Fruit fly (Drosophila melanogaster): Measurements from ENCODE around the gene Uch-L5.

Gene Uch-L5

dm6 chr3L:9455819-9456388 lies 20.9 kb downstream of the Uch-L5 start, which contains the start of the genes phol and CG3552:
Gene phol (minus strand): TSS chr3L:9456281.
Gene CG3552 (plus strand): TSS chr3L:9456318.
- TF ChIP-seq nom (GFP tag; optimal IDR thresholded peaks at IDR 0.05), result no peak
- TF ChIP-seq CG16813 (GFP tag; IDR thresholded peaks at IDR 0.05; ENCODE audit: partially characterized antibody), result peak; percentile 53; the same call in 2 of the 3 replicates
- peak; percentile 66 for TF ChIP-seq MBD-R2 (GFP tag; IDR thresholded peaks at IDR 0.05)
- peak; percentile 18 for TF ChIP-seq fu2 (GFP tag; optimal IDR thresholded peaks at IDR 0.05)
- no peak for TF ChIP-seq lola (GFP tag; optimal IDR thresholded peaks at IDR 0.05)
- no peak for TF ChIP-seq CG1024 (GFP tag; IDR thresholded peaks at IDR 0.05)
- TF ChIP-seq dpn (GFP tag; optimal IDR thresholded peaks at IDR 0.05), result peak in 1 of 2 experiments; percentile 8
- no peak for TF ChIP-seq CG14050 (GFP tag; IDR thresholded peaks at IDR 0.05)
- TF ChIP-seq Bgb (GFP tag; IDR thresholded peaks at IDR 0.05; ENCODE audit: partially characterized antibody), result peak; percentile 30; the same call in 1 of the 2 replicates
- TF ChIP-seq emc (GFP tag; optimal IDR thresholded peaks at IDR 0.05), result no peak
- TF ChIP-seq Lhr (GFP tag; optimal IDR thresholded peaks at IDR 0.05), result no peak
- peak; percentile 2 for TF ChIP-seq CG2678 (tag; optimal IDR thresholded peaks at IDR 0.05)
- TF ChIP-seq CG10654 (GFP tag; optimal IDR thresholded peaks at IDR 0.05), result no peak
- TF ChIP-seq CG17802 (tag; optimal IDR thresholded peaks at IDR 0.05), result no peak
- TF ChIP-seq Sry-δ (GFP tag; optimal IDR thresholded peaks at IDR 0.05), result peak; percentile 62
- TF ChIP-seq Hand (GFP tag; optimal IDR thresholded peaks at IDR 0.05), result peak; percentile 6
- no peak for TF ChIP-seq pb (GFP tag; optimal IDR thresholded peaks at IDR 0.05)
- TF ChIP-seq Sry-β (GFP tag; optimal IDR thresholded peaks at IDR 0.05), result peak; percentile 42
- TF ChIP-seq Scr (GFP tag; IDR thresholded peaks at IDR 0.05; ENCODE audit: partially characterized antibody), result peak; percentile 57
- no peak for TF ChIP-seq toy (GFP tag; IDR thresholded peaks at IDR 0.05)
- no peak for TF ChIP-seq twi (tag; optimal IDR thresholded peaks at IDR 0.05)
- no peak for TF ChIP-seq br (optimal IDR thresholded peaks at IDR 0.05)
- peak; percentile 5 for TF ChIP-seq CG34376 (GFP tag; optimal IDR thresholded peaks at IDR 0.05)
- TF ChIP-seq dan (GFP tag; IDR thresholded peaks at IDR 0.05), result no peak
- no peak for TF ChIP-seq CrebB (tag; optimal IDR thresholded peaks at IDR 0.05)
- TF ChIP-seq CG16779 (GFP tag; IDR thresholded peaks at IDR 0.05), result no peak
- peak; percentile 10 for TF ChIP-seq CG13424 (tag; optimal IDR thresholded peaks at IDR 0.05)
- no peak for TF ChIP-seq CG31441 (GFP tag; IDR thresholded peaks at IDR 0.05)
- TF ChIP-seq CG17186 (GFP tag; optimal IDR thresholded peaks at IDR 0.05), result peak; percentile 97
- peak; percentile 24 for TF ChIP-seq lilli (GFP tag; optimal IDR thresholded peaks at IDR 0.05)
- 0 out of 3 replicates have a peak, but pooled peaks have one; percentile 37 for TF ChIP-seq knrl (GFP tag; IDR thresholded peaks at IDR 0.05; ENCODE audit: partially characterized antibody)
- TF ChIP-seq shn (GFP tag; optimal IDR thresholded peaks at IDR 0.05), result peak; percentile 21
- no peak for TF ChIP-seq esg (GFP tag; conservative IDR thresholded peaks at IDR 0.05)
- TF ChIP-seq CG8478 (optimal IDR thresholded peaks at IDR 0.05), result peak; percentile 9
- no peak for TF ChIP-seq ssp (GFP tag; IDR thresholded peaks at IDR 0.05)
- TF ChIP-seq CG6791 (GFP tag; IDR thresholded peaks at IDR 0.05; ENCODE audit: partially characterized antibody), result peak; percentile 27; the same call in 2 of the 3 replicates
- TF ChIP-seq CG17361 (GFP tag; IDR thresholded peaks at IDR 0.05), result 0 out of 3 replicates have a peak, but pooled peaks have one; percentile 42
- no peak for TF ChIP-seq Atf6 (GFP tag; IDR thresholded peaks at IDR 0.05)
- peak; percentile 33 for TF ChIP-seq CG9727 (GFP tag; optimal IDR thresholded peaks at IDR 0.05)
- TF ChIP-seq nmo (GFP tag; optimal IDR thresholded peaks at IDR 0.05), result peak; percentile 30
- TF ChIP-seq yki (optimal IDR thresholded peaks at IDR 0.05), result no peak
- TF ChIP-seq CG3995 (GFP tag; optimal IDR thresholded peaks at IDR 0.05), result no peak
- TF ChIP-seq Stat92E (GFP tag; optimal IDR thresholded peaks at IDR 0.05), result no peak
- TF ChIP-seq CG17328 (GFP tag; IDR thresholded peaks at IDR 0.05), result no peak
- TF ChIP-seq B-H2 (GFP tag; optimal IDR thresholded peaks at IDR 0.05), result peak; percentile 28
- TF ChIP-seq CG10209 (GFP tag; optimal IDR thresholded peaks at IDR 0.05), result no peak
- TF ChIP-seq org-1 (GFP tag; optimal IDR thresholded peaks at IDR 0.05), result no peak
- TF ChIP-seq Dll (GFP tag; IDR thresholded peaks at IDR 0.05; ENCODE audit: partially characterized antibody), result peak; percentile 52; the same call in 1 of the 4 replicates
- TF ChIP-seq CG34422 (GFP tag; IDR thresholded peaks at IDR 0.05), result peak; percentile 81
- TF ChIP-seq E2f2 (GFP tag; IDR thresholded peaks at IDR 0.05), result peak; percentile 66
